Fruit fly (Drosophila melanogaster) S2 (cell line): ENCODE measurements around the gene CG13670.

ENCODE experiments used
- CG8478 ChIP-seq: fragments of >200 bp; optimal IDR thresholded peaks from 2 replicates; lab custom pipeline; 2018
- CTCF ChIP-seq, 2 experiments: fragments of >200 bp; optimal IDR thresholded peaks; 2 replicates each; lab custom pipeline; 2018

DNA sequence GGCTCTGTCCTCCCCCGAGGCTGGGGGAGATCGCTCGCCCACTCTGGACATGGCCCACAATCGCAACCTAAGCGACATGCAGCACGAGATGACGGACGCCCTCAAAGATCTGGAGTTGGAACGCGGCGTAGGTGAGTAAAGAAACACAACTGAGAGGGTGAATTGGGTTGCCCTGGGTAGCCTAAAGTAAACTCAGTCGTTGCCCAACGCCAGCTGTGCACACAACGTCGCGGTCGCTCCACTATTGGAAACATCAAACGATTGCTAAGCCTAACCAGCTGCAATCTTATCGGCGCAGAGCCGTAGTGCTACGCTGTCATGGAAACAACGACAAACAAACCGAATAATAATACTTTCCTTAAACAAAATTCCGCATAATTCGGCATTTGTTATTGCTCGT lies 26.8 kb downstream of the CG13670 start:
- TF ChIP-seq CTCF (optimal IDR thresholded peaks at IDR 0.05; lab: Kevin White, UChicago) = no peak
- no peak for TF ChIP-seq CG8478 (lab: Kevin White, UChicago)
